Worm (Caenorhabditis elegans) whole organism, L2 larva: ENCODE measurements around the gene F54B11.7.

Experiments used
- C34F6.9 ChIP-seq: fragments of 150-350 bp; optimal IDR thresholded peaks from 2 replicates; lab custom pipeline; 2014; ENCODE audit warnings: missing biosample characterization, missing genetic modification characterization
- R02D3.7 ChIP-seq: fragments of 150-350 bp; optimal IDR thresholded peaks from 2 replicates; lab custom pipeline; 2014; ENCODE audit warnings: missing biosample characterization, missing genetic modification characterization
- blmp-1 ChIP-seq: sonication (generic microtip); optimal IDR thresholded peaks from 2 replicates; lab custom pipeline; 2017; ENCODE audit warnings: missing genetic modification characterization, mild to moderate bottlenecking, missing compliant biosample characterization, antibody characterized with exemption, moderate library complexity; ENCODE audit not compliant: insufficient read depth
- ceh-82 ChIP-seq: fragments of 150-350 bp; optimal IDR thresholded peaks from 2 replicates; lab custom pipeline; 2014; ENCODE audit warnings: missing biosample characterization, missing genetic modification characterization
- dmd-4 ChIP-seq: sonication (generic microtip); optimal IDR thresholded peaks from 2 replicates; lab custom pipeline; 2017; ENCODE audit warnings: missing biosample characterization, missing genetic modification characterization
- egl-27 ChIP-seq: sonication (generic microtip); optimal IDR thresholded peaks from 3 replicates; lab custom pipeline; 2017; ENCODE audit warnings: missing biosample characterization, missing genetic modification reagents, missing genetic modification characterization
- mab-5 ChIP-seq: fragments of 150-350 bp; optimal IDR thresholded peaks from 2 replicates; lab custom pipeline; 2014; ENCODE audit warnings: missing biosample characterization, missing genetic modification characterization
- nhr-11 ChIP-seq: fragments of 150-350 bp; optimal IDR thresholded peaks from 2 replicates; lab custom pipeline; 2014; ENCODE audit warnings: missing biosample characterization, missing genetic modification characterization
- nhr-21 ChIP-seq: fragments of 150-350 bp; optimal IDR thresholded peaks from 2 replicates; lab custom pipeline; 2014; ENCODE audit warnings: missing biosample characterization, missing genetic modification characterization
- ztf-4 ChIP-seq: fragments of 150-350 bp; optimal IDR thresholded peaks from 2 replicates; lab custom pipeline; 2014; ENCODE audit warnings: missing biosample characterization, missing genetic modification characterization

ce11 chrX:13646798-13647197, 46.6 kb downstream of the F54B11.7 start, which contains the start of gene acr-9:
- TF ChIP-seq C34F6.9 (no peak), ztf-4 (tag; lab: Kevin White, UChicago) (no peak), nhr-11 (no peak), dmd-4 (tag; lab: Kevin White, UChicago) (no peak), ceh-82 (tag; lab: Kevin White, UChicago) (no peak), R02D3.7 (no peak), blmp-1 (tag; lab: Kevin White, UChicago) (no peak), egl-27 (tag; lab: Kevin White, UChicago) (no peak), mab-5 (no peak), nhr-21 (tag; lab: Kevin White, UChicago) (no peak)
